Fruit fly (Drosophila melanogaster) whole organism, embryonic: ENCODE measurements around the gene natalisin.

Source experiments
- ATbp ChIP-seq: fragments of 200-800 bp; sonication (Bioruptor generic); optimal IDR thresholded peaks from 2 replicates; lab custom pipeline; 2017; ENCODE audit warnings: missing biosample characterization, mild to moderate bottlenecking, missing genetic modification characterization, missing genetic modification reagents
- Atf3 ChIP-seq: fragments of 200-800 bp; sonication (Bioruptor generic); optimal IDR thresholded peaks from 3 replicates; lab custom pipeline; 2016; ENCODE audit warnings: missing biosample characterization, missing genetic modification characterization
- Bgb ChIP-seq: fragments of 200-800 bp; sonication (Bioruptor generic); IDR thresholded peaks from 2 replicates; pipeline ENCODE4 v1.3.6; 2022; ENCODE audit warnings: missing biosample characterization, missing genetic modification characterization; ENCODE audit not compliant: partially characterized antibody
- C15 ChIP-seq: fragments of 200-800 bp; sonication (Bioruptor generic); IDR thresholded peaks from 3 replicates; pipeline ENCODE4 v1.3.6; 2022; ENCODE audit warnings: missing biosample characterization, missing genetic modification characterization
- CG10147 ChIP-seq: fragments of 200-800 bp; sonication (Bioruptor generic); optimal IDR thresholded peaks from 2 replicates; lab custom pipeline; 2019; ENCODE audit warnings: missing biosample characterization, mild to moderate bottlenecking, missing genetic modification characterization, moderate library complexity
- CG10543 ChIP-seq: fragments of 200-800 bp; sonication (Bioruptor generic); optimal IDR thresholded peaks from 3 replicates; lab custom pipeline; 2017; ENCODE audit warnings: missing biosample characterization, mild to moderate bottlenecking, missing genetic modification characterization, moderate library complexity
- CG11093 ChIP-seq: fragments of 200-800 bp; sonication (Bioruptor generic); IDR thresholded peaks from 3 replicates; pipeline ENCODE4 v1.3.6; 2022; ENCODE audit warnings: missing biosample characterization, missing genetic modification characterization
- CG1233 ChIP-seq: fragments of 200-800 bp; sonication (Bioruptor generic); optimal IDR thresholded peaks from 4 replicates; lab custom pipeline; 2018; ENCODE audit warnings: missing biosample characterization, mild to moderate bottlenecking, missing genetic modification characterization
- CG12391 ChIP-seq: fragments of 200-800 bp; sonication (Bioruptor generic); optimal IDR thresholded peaks from 3 replicates; lab custom pipeline; 2018; ENCODE audit warnings: missing biosample characterization, mild to moderate bottlenecking, missing genetic modification characterization, moderate library complexity
- CG12659 ChIP-seq: fragments of 200-800 bp; sonication (Bioruptor generic); optimal IDR thresholded peaks from 3 replicates; lab custom pipeline; 2017; ENCODE audit warnings: mild to moderate bottlenecking, missing biosample characterization, missing genetic modification reagents, missing genetic modification characterization
- CG13123 ChIP-seq: fragments of 200-800 bp; sonication (Bioruptor generic); optimal IDR thresholded peaks from 2 replicates; lab custom pipeline; 2016; ENCODE audit warnings: missing biosample characterization, missing genetic modification characterization
- CG14050 ChIP-seq: fragments of 200-800 bp; sonication (Bioruptor generic); IDR thresholded peaks from 3 replicates; pipeline ENCODE4 v1.3.6; 2022; ENCODE audit warnings: missing biosample characterization, missing genetic modification characterization
- CG17186 ChIP-seq: fragments of 200-800 bp; sonication (Bioruptor generic); optimal IDR thresholded peaks from 3 replicates; lab custom pipeline; 2017; ENCODE audit warnings: missing biosample characterization, missing genetic modification reagents, missing genetic modification characterization
- CG2678 ChIP-seq: fragments of 200-800 bp; sonication (Bioruptor generic); optimal IDR thresholded peaks from 3 replicates; lab custom pipeline; 2019; ENCODE audit warnings: missing biosample characterization, mild to moderate bottlenecking, missing genetic modification characterization, moderate library complexity
- CG2875 ChIP-seq: fragments of 200-800 bp; sonication (Bioruptor generic); optimal IDR thresholded peaks from 2 replicates; lab custom pipeline; 2017; ENCODE audit warnings: missing biosample characterization, mild to moderate bottlenecking, missing genetic modification characterization, missing genetic modification reagents
- CG34376 ChIP-seq: fragments of 200-800 bp; sonication (Bioruptor generic); optimal IDR thresholded peaks from 2 replicates; lab custom pipeline; 2018; ENCODE audit warnings: missing biosample characterization, mild to moderate bottlenecking, missing genetic modification characterization
- CG4328 ChIP-seq: fragments of 200-800 bp; sonication (Bioruptor generic); optimal IDR thresholded peaks from 3 replicates; lab custom pipeline; 2017; ENCODE audit warnings: missing biosample characterization, missing genetic modification reagents, missing genetic modification characterization
- CG5180 ChIP-seq: fragments of 200-800 bp; sonication (Bioruptor generic); optimal IDR thresholded peaks from 3 replicates; lab custom pipeline; 2017; ENCODE audit warnings: missing biosample characterization, missing genetic modification characterization, mild to moderate bottlenecking, moderate library complexity, missing genetic modification reagents
- CG7963 ChIP-seq: fragments of 200-800 bp; sonication (Bioruptor generic); IDR thresholded peaks from 3 replicates; pipeline ENCODE4 v1.3.6; 2022; ENCODE audit warnings: missing biosample characterization, missing genetic modification characterization; ENCODE audit not compliant: partially characterized antibody
- Deaf1 ChIP-seq: fragments of 200-800 bp; optimal IDR thresholded peaks from 3 replicates; lab custom pipeline; 2019; ENCODE audit warnings: missing biosample characterization, mild to moderate bottlenecking, missing genetic modification characterization, moderate library complexity
- Drgx ChIP-seq: fragments of 200-800 bp; sonication (Bioruptor generic); IDR thresholded peaks from 2 replicates; pipeline ENCODE4 v1.3.6; 2022; ENCODE audit warnings: missing biosample characterization, missing genetic modification characterization
- Hr78 ChIP-seq, 2 experiments: fragments of 200-800 bp in 1 of 2; fragments of >200 bp in 1 of 2; sonication (Bioruptor generic) in 1 of 2; optimal IDR thresholded peaks; 2 replicates each; lab custom pipeline; 2017 to 2019; ENCODE audit warnings: missing biosample characterization in 2 of 2, missing genetic modification characterization in 2 of 2, mild to moderate bottlenecking in 1 of 2, moderate library complexity in 1 of 2
- Mad ChIP-seq: fragments of 200-800 bp; sonication (Bioruptor generic); optimal IDR thresholded peaks from 2 replicates; lab custom pipeline; 2016; ENCODE audit warnings: missing biosample characterization, missing genetic modification characterization
- NC2α ChIP-seq: fragments of 200-800 bp; sonication (Bioruptor generic); optimal IDR thresholded peaks from 2 replicates; lab custom pipeline; 2016; ENCODE audit warnings: missing biosample characterization, missing genetic modification characterization
- Nf-YA ChIP-seq: fragments of 200-800 bp; sonication (Bioruptor generic); IDR thresholded peaks from 2 replicates; pipeline ENCODE4 v1.3.6; 2022; ENCODE audit warnings: missing biosample characterization, missing genetic modification characterization
- NfI ChIP-seq: fragments of 200-800 bp; sonication (Bioruptor generic); optimal IDR thresholded peaks from 3 replicates; lab custom pipeline; 2018; ENCODE audit warnings: missing biosample characterization, mild to moderate bottlenecking, missing genetic modification characterization, moderate library complexity
- Oaz ChIP-seq: fragments of 200-800 bp; sonication (Bioruptor generic); IDR thresholded peaks from 2 replicates; pipeline ENCODE4 v1.3.6; 2022; ENCODE audit warnings: missing biosample characterization, missing genetic modification characterization
- Opbp ChIP-seq: fragments of 200-800 bp; sonication (Bioruptor generic); IDR thresholded peaks from 3 replicates; pipeline ENCODE4 v1.3.6; 2022; ENCODE audit warnings: missing biosample characterization, missing genetic modification characterization; ENCODE audit not compliant: partially characterized antibody
- Pdp1 ChIP-seq, 2 experiments: fragments of 200-800 bp; sonication (Bioruptor generic); optimal IDR thresholded peaks; 3 replicates each; lab custom pipeline; 2016; ENCODE audit warnings: missing biosample characterization in 2 of 2, missing genetic modification characterization in 2 of 2, mild to moderate bottlenecking in 1 of 2, moderate library complexity in 1 of 2
- az2 ChIP-seq: fragments of 200-800 bp; sonication (Bioruptor generic); optimal IDR thresholded peaks from 3 replicates; lab custom pipeline; 2016; ENCODE audit warnings: missing biosample characterization, missing genetic modification characterization
- bbx ChIP-seq: fragments of 200-800 bp; sonication (Bioruptor generic); IDR thresholded peaks from 2 replicates; pipeline ENCODE4 v1.3.6; 2022; ENCODE audit warnings: missing biosample characterization, missing genetic modification characterization; ENCODE audit not compliant: partially characterized antibody
- corto ChIP-seq: fragments of 200-800 bp; sonication (Bioruptor generic); optimal IDR thresholded peaks from 2 replicates; lab custom pipeline; 2016; ENCODE audit warnings: missing biosample characterization, mild to moderate bottlenecking, missing genetic modification characterization, moderate library complexity
- croc ChIP-seq: fragments of 200-800 bp; sonication (Bioruptor generic); conservative IDR thresholded peaks from 3 replicates; pipeline ENCODE4 v1.3.6; 2022; ENCODE audit warnings: missing biosample characterization, missing genetic modification characterization
- fd64A ChIP-seq: fragments of 200-800 bp; sonication (Bioruptor generic); optimal IDR thresholded peaks from 3 replicates; lab custom pipeline; 2018; ENCODE audit warnings: missing biosample characterization, mild to moderate bottlenecking, missing genetic modification characterization
- gce ChIP-seq: fragments of 200-800 bp; sonication (Bioruptor generic); IDR thresholded peaks from 3 replicates; pipeline ENCODE4 v1.3.6; 2022; ENCODE audit warnings: missing biosample characterization, missing genetic modification characterization
- gfzf ChIP-seq: fragments of 200-800 bp; sonication (Bioruptor generic); optimal IDR thresholded peaks from 2 replicates; lab custom pipeline; 2016; ENCODE audit warnings: missing biosample characterization, mild to moderate bottlenecking, missing genetic modification characterization, moderate library complexity
- klu ChIP-seq: fragments of 200-800 bp; sonication (Bioruptor generic); IDR thresholded peaks from 2 replicates; pipeline ENCODE4 v1.3.6; 2022; ENCODE audit warnings: missing biosample characterization, missing genetic modification characterization
- lov ChIP-seq, 2 experiments: fragments of 200-800 bp in 1 of 2; fragments of >200 bp in 1 of 2; sonication (Bioruptor generic) in 1 of 2; IDR thresholded peaks in 1 of 2; optimal IDR thresholded peaks in 1 of 2; 2 replicates in 1 of 2; 3 replicates in 1 of 2; pipeline versions ENCODE4 v1.3.6 to Lab custom; 2017 to 2022; ENCODE audit warnings: missing biosample characterization in 1 of 2, missing genetic modification characterization in 1 of 2
- nmo ChIP-seq: fragments of 200-800 bp; sonication (Bioruptor generic); optimal IDR thresholded peaks from 2 replicates; lab custom pipeline; 2018; ENCODE audit warnings: missing biosample characterization, mild to moderate bottlenecking, missing genetic modification characterization, moderate library complexity
- p53 ChIP-seq: fragments of 200-800 bp; sonication (Bioruptor generic); optimal IDR thresholded peaks from 2 replicates; lab custom pipeline; 2016; ENCODE audit warnings: missing biosample characterization, missing genetic modification characterization
- run ChIP-seq: fragments of 200-800 bp; sonication (Bioruptor generic); optimal IDR thresholded peaks from 3 replicates; lab custom pipeline; 2018; ENCODE audit warnings: missing biosample characterization, mild to moderate bottlenecking, missing genetic modification characterization
- sc ChIP-seq, 3 experiments: fragments of >200 bp in 2 of 3; fragments of 200-800 bp in 1 of 3; sonication (Bioruptor generic) in 1 of 3; optimal IDR thresholded peaks; 2 replicates in 2 of 3; 3 replicates in 1 of 3; lab custom pipeline; 2017; ENCODE audit warnings: mild to moderate bottlenecking in 1 of 3, missing biosample characterization in 1 of 3, missing genetic modification characterization in 1 of 3, missing genetic modification reagents in 1 of 3
- seq ChIP-seq: fragments of 200-800 bp; sonication (Bioruptor generic); IDR thresholded peaks from 2 replicates; pipeline ENCODE4 v1.3.6; 2022; ENCODE audit warnings: missing biosample characterization, missing genetic modification characterization
- slp2 ChIP-seq: fragments of 200-800 bp; sonication (Bioruptor generic); optimal IDR thresholded peaks from 2 replicates; lab custom pipeline; 2016; ENCODE audit warnings: missing biosample characterization, missing genetic modification characterization
- tll ChIP-seq, 2 experiments: fragments of 200-800 bp in 1 of 2; fragments of >200 bp in 1 of 2; sonication (Bioruptor generic) in 1 of 2; optimal IDR thresholded peaks; 2 replicates each; lab custom pipeline; 2017 to 2019; ENCODE audit warnings: missing biosample characterization in 2 of 2, missing genetic modification characterization in 2 of 2, mild to moderate bottlenecking in 1 of 2, moderate library complexity in 1 of 2
- vvl ChIP-seq: fragments of 200-800 bp; sonication (Bioruptor generic); IDR thresholded peaks from 2 replicates; pipeline ENCODE4 v1.3.6; 2022; ENCODE audit warnings: missing biosample characterization, missing genetic modification characterization
- yki ChIP-seq: fragments of >200 bp; optimal IDR thresholded peaks from 3 replicates; lab custom pipeline; 2018

The natalisin gene

dm6 chr3R:14370199-14370933 is 48.0 kb upstream of the natalisin start (continued):
- TF ChIP-seq CG7963 (GFP tag; lab: Robert Waterston, UW) (no peak), CG2875 (peak; percentile 76), nmo (peak; percentile 78), CG34376 (GFP tag; lab: Kevin White, UChicago) (no peak), Drgx (peak; percentile 98), klu (GFP tag; lab: Robert Waterston, UW) (0 out of 2 replicates have a peak, but pooled peaks have one; percentile 17), croc (peak; percentile 74), Nf-YA (0 out of 2 replicates have a peak, but pooled peaks have one; percentile 35), CG11093 (peak; percentile 74), tll (GFP tag; optimal IDR thresholded peaks at IDR 0.05; lab: Kevin White, UChicago) (no peak), Pdp1 (GFP tag; optimal IDR thresholded peaks at IDR 0.05; lab: Kevin White, UChicago) (peak; percentile 49 to 77), bbx (no peak), C15 (GFP tag; lab: Robert Waterston, UW) (peak; percentile 22; the same call in 1 of the 3 replicates), slp2 (peak; percentile 74), run (tag; lab: Kevin White, UChicago) (peak; percentile 46), Oaz (peak; percentile 70), NC2α (GFP tag; lab: Kevin White, UChicago) (peak; percentile 47), CG14050 (GFP tag; lab: Robert Waterston, UW) (peak; percentile 86), lov (optimal IDR thresholded peaks at IDR 0.05; lab: Kevin White, UChicago) (no peak), lov (GFP tag; IDR thresholded peaks at IDR 0.05; lab: Robert Waterston, UW) (peak; percentile 82), gce (GFP tag; lab: Robert Waterston, UW) (peak; percentile 71; the same call in 1 of the 3 replicates), CG1233 (GFP tag; lab: Kevin White, UChicago) (peak; percentile 16), CG10543 (no peak), CG5180 (GFP tag; lab: Kevin White, UChicago) (no peak), CG2678 (tag; lab: Kevin White, UChicago) (peak; percentile 78), Mad (GFP tag; lab: Kevin White, UChicago) (peak; percentile 82), CG12391 (peak; percentile 78), Hr78 (GFP tag; optimal IDR thresholded peaks at IDR 0.05; lab: Kevin White, UChicago) (no peak), CG12659 (GFP tag; lab: Kevin White, UChicago) (peak; percentile 78), CG17186 (GFP tag; lab: Kevin White, UChicago) (peak; percentile 1), vvl (GFP tag; lab: Robert Waterston, UW) (peak; percentile 91), yki (lab: Kevin White, UChicago) (peak; percentile 10), az2 (GFP tag; lab: Kevin White, UChicago) (peak; percentile 86), NfI (GFP tag; lab: Kevin White, UChicago) (peak; percentile 76), Deaf1 (tag; lab: Kevin White, UChicago) (no peak), p53 (GFP tag; lab: Kevin White, UChicago) (peak; percentile 41), gfzf (GFP tag; lab: Kevin White, UChicago) (no peak), seq (peak; percentile 90), CG10147 (GFP tag; lab: Kevin White, UChicago) (peak; percentile 53), sc (optimal IDR thresholded peaks at IDR 0.05; lab: Kevin White, UChicago) (no peak), sc (GFP tag; optimal IDR thresholded peaks at IDR 0.05; lab: Kevin White, UChicago) (no peak), CG4328 (GFP tag; lab: Kevin White, UChicago) (peak; percentile 2), fd64A (no peak), corto (GFP tag; lab: Kevin White, UChicago) (peak; percentile 78), Atf3 (peak; percentile 78), Opbp (GFP tag; lab: Robert Waterston, UW) (no peak), Bgb (GFP tag; lab: Robert Waterston, UW) (no peak), CG13123 (GFP tag; lab: Kevin White, UChicago) (peak; percentile 67), ATbp (GFP tag; lab: Kevin White, UChicago) (peak; percentile 79)
